Fruit fly (Drosophila melanogaster): ENCODE data around the gene msd1.

dm6 chr3L:1334571-1335427 lies 3.3 kb downstream of the msd1 start, which contains the start of the genes Hmbs and CG2211:
- TF ChIP-seq psq (optimal IDR thresholded peaks at IDR 0.05) (no peak), Myc (optimal IDR thresholded peaks at IDR 0.05) (no peak), Sin3A (optimal IDR thresholded peaks at IDR 0.05) (no peak), insv (optimal IDR thresholded peaks at IDR 0.05) (no peak)

All from Kc167 (cell line).